Fruit fly (Drosophila melanogaster): ENCODE data around the gene Kif19A.

Kif19A gene

dm6 chr3R:14122347-14122812, 4.1 kb upstream of the Kif19A start, which contains the start of the genes Abi and twf (continued):
- TF ChIP-seq sc (optimal IDR thresholded peaks at IDR 0.05) (no peak), sc (GFP tag; optimal IDR thresholded peaks at IDR 0.05) (peak; percentile 28), CG6791 (GFP tag; IDR thresholded peaks at IDR 0.05; ENCODE audit: partially characterized antibody) (no peak), Rfx (GFP tag; IDR thresholded peaks at IDR 0.05) (peak; percentile 77), CG4424 (GFP tag; optimal IDR thresholded peaks at IDR 0.05) (peak; percentile 80), nerfin-1 (tag; optimal IDR thresholded peaks at IDR 0.05) (peak; percentile 25), CG14710 (tag; optimal IDR thresholded peaks at IDR 0.05) (peak; percentile 86), CG12071 (GFP tag; optimal IDR thresholded peaks at IDR 0.05) (no peak), Taf1 (GFP tag; IDR thresholded peaks at IDR 0.05) (peak; percentile 42; the same call in 1 of the 2 replicates), sens-2 (GFP tag; IDR thresholded peaks at IDR 0.05) (no peak), Hsf (GFP tag; optimal IDR thresholded peaks at IDR 0.05) (peak; percentile 78), CG32532 (GFP tag; IDR thresholded peaks at IDR 0.05) (peak; percentile 59), CG15696 (tag; optimal IDR thresholded peaks at IDR 0.05) (peak; percentile 50), Xbp1 (GFP tag; optimal IDR thresholded peaks at IDR 0.05) (peak; percentile 79), prd (optimal IDR thresholded peaks at IDR 0.05) (no peak), prd (GFP tag; IDR thresholded peaks at IDR 0.05) (peak; percentile 76), lmd (GFP tag; IDR thresholded peaks at IDR 0.05) (peak; percentile 54), Aef1 (GFP tag; IDR thresholded peaks at IDR 0.05) (peak; percentile 68), CG6813 (GFP tag; optimal IDR thresholded peaks at IDR 0.05) (no peak), unpg (GFP tag; optimal IDR thresholded peaks at IDR 0.05) (peak; percentile 59), sima (GFP tag; optimal IDR thresholded peaks at IDR 0.05) (no peak), D19B (GFP tag; optimal IDR thresholded peaks at IDR 0.05) (no peak), shn (GFP tag; optimal IDR thresholded peaks at IDR 0.05) (peak; percentile 39), nmo (GFP tag; optimal IDR thresholded peaks at IDR 0.05) (peak; percentile 75), CG34422 (GFP tag; IDR thresholded peaks at IDR 0.05) (peak; percentile 60; the same call in 1 of the 3 replicates), pzg (GFP tag; optimal IDR thresholded peaks at IDR 0.05) (peak; percentile 52), CG13894 (tag; optimal IDR thresholded peaks at IDR 0.05) (peak; percentile 54), CG10321 (GFP tag; IDR thresholded peaks at IDR 0.05) (no peak), CG30020 (tag; optimal IDR thresholded peaks at IDR 0.05) (peak; percentile 59), CG13123 (GFP tag; optimal IDR thresholded peaks at IDR 0.05) (peak; percentile 75), CG17361 (GFP tag; IDR thresholded peaks at IDR 0.05) (peak; percentile 76), wor (GFP tag; IDR thresholded peaks at IDR 0.05) (no peak), CG6689 (GFP tag; IDR thresholded peaks at IDR 0.05) (peak; percentile 72), seq (GFP tag; IDR thresholded peaks at IDR 0.05) (no peak), CG3847 (GFP tag; IDR thresholded peaks at IDR 0.05) (peak; percentile 79), E2f2 (GFP tag; IDR thresholded peaks at IDR 0.05) (peak; percentile 54), Abd-B (GFP tag; optimal IDR thresholded peaks at IDR 0.05) (peak; percentile 49), fd3F (GFP tag; optimal IDR thresholded peaks at IDR 0.05) (peak; percentile 15), pfk (GFP tag; optimal IDR thresholded peaks at IDR 0.05) (no peak), CG18476 (GFP tag; optimal IDR thresholded peaks at IDR 0.05) (peak; percentile 57), CG11695 (GFP tag; IDR thresholded peaks at IDR 0.05) (peak; percentile 72; the same call in 2 of the 3 replicates), Gsc (GFP tag; IDR thresholded peaks at IDR 0.05) (no peak), Scr (GFP tag; IDR thresholded peaks at IDR 0.05; ENCODE audit: partially characterized antibody) (no peak), pita (GFP tag; optimal IDR thresholded peaks at IDR 0.05) (no peak), ro (GFP tag; IDR thresholded peaks at IDR 0.05) (no peak), knrl (GFP tag; IDR thresholded peaks at IDR 0.05; ENCODE audit: partially characterized antibody) (no peak), grau (tag; optimal IDR thresholded peaks at IDR 0.05) (peak; percentile 57), CG4707 (GFP tag; optimal IDR thresholded peaks at IDR 0.05) (no peak), sqz (GFP tag; optimal IDR thresholded peaks at IDR 0.05) (no peak), MBD-R2 (GFP tag; IDR thresholded peaks at IDR 0.05) (peak; percentile 79), dati (GFP tag; IDR thresholded peaks at IDR 0.05) (no peak), CG15601 (tag; optimal IDR thresholded peaks at IDR 0.05) (peak; percentile 59)
